Fruit fly (Drosophila melanogaster): ENCODE data around the gene CG32591.

DNA sequence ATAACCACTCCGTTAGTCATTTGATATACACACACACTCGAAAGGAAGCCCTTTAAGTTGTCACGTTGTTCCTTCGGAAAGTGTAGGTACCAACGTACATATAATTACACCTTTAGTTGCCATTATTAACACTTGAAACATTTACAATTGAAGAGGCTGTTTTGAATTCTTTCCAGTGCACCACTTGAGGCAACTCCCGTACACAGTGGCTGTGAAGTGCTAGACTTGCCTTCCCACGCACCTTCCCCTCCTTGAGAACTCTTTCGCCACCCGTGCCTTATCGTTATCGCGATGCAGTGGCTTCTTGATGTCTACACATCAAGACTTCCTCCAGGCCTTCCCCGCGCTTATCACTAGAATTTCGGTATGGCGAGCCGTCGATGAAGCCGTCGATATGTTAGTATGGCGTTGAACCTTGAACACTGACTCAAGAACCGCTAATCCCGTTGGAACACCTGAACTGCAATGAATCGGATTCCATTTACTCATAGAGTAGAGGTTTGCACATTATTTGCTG lies 22.7 kb upstream of the CG32591 start:
- TF ChIP-seq Dll (optimal IDR thresholded peaks at IDR 0.05) (no peak), CG8478 (optimal IDR thresholded peaks at IDR 0.05) (no peak), pan (optimal IDR thresholded peaks at IDR 0.05) (no peak), psq (optimal IDR thresholded peaks at IDR 0.05) (no peak), usp (GFP tag; optimal IDR thresholded peaks at IDR 0.05) (no peak)
